Worm (Caenorhabditis elegans) whole organism, L4/young adult: ENCODE results near the gene unc-34.

Source experiments
- W03F9.2 ChIP-seq: fragments of 150-350 bp; optimal IDR thresholded peaks from 2 replicates; lab custom pipeline; 2014; ENCODE audit warnings: missing biosample characterization, missing genetic modification characterization
- him-1 ChIP-seq: sonication (generic microtip); optimal IDR thresholded peaks from 2 replicates; lab custom pipeline; 2016; ENCODE audit warnings: missing genotype, missing genetic modification reagents, missing genetic modification characterization, missing compliant biosample characterization

DNA sequence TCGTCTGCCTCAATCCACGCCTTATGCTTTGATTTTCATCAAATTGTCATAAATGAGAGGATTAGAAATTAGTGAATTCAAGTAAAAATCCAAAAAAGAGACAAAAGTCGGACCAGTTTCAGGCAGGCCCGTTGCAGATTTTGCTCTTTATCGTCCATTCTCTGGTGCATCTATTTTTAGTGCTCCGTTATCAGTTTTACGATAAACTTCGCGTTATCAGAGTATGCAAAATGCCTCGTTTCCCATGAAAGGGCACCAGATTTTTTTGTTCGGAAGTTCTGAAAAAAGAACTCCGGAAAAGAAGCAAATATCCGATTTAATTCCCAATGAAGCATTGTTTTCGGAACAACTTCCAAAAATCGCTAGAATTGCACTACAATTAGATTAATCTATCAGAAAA, 23.4 kb downstream of the unc-34 start:
- TF ChIP-seq W03F9.2 (tag; lab: Kevin White, UChicago) (no peak), him-1 (tag; lab: Kevin White, UChicago) (no peak)
